Fruit fly (Drosophila melanogaster) S2 (cell line): ENCODE results near the gene Gk2.

Experiments
- CG8478 ChIP-seq: fragments of >200 bp; optimal IDR thresholded peaks from 2 replicates; lab custom pipeline; 2018
- CTCF ChIP-seq, 2 experiments: fragments of >200 bp; optimal IDR thresholded peaks; 2 replicates each; lab custom pipeline; 2018

DNA sequence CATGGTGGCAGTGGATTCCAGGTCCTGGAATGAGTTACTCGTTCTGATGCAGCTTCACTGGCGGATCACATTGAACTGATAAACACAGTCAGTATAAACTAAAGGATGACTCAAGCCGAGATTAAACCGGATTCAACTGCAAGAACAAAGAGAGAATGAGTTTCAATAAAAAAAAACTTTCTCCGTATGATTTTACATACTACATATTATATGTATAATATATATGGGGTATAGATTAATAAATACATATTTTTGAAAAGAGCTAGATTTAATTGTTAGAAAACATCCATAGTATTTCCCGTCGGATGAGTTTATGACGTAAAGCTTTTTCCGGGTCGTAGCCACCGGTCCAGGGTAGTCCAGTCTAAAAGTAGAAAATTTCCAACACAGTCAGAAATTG lies 14.1 kb upstream of the Gk2 start, which contains the start of gene CG12035:
- no peak for TF ChIP-seq CTCF (optimal IDR thresholded peaks at IDR 0.05; lab: Kevin White, UChicago)
- no peak for TF ChIP-seq CG8478
